Worm (Caenorhabditis elegans) whole organism, young adult: ENCODE results near the gene W09B6.4.

Source experiments
- F10E7.11 ChIP-seq: sonication (generic microtip); optimal IDR thresholded peaks from 2 replicates; lab custom pipeline; 2017; ENCODE audit warnings: mild to moderate bottlenecking, missing genetic modification characterization, moderate library complexity, missing compliant biosample characterization
- F57C9.4 ChIP-seq: sonication (generic microtip); optimal IDR thresholded peaks from 2 replicates; lab custom pipeline; 2017; ENCODE audit warnings: mild to moderate bottlenecking, missing genetic modification characterization, missing compliant biosample characterization
- ama-1 ChIP-seq, 3 experiments: fragments of 150-350 bp in 1 of 3; sonication (generic microtip) in 2 of 3; optimal IDR thresholded peaks; 2 replicates each; lab custom pipeline; 2014 to 2018; ENCODE audit warnings: missing biosample characterization in 2 of 3, missing genetic modification characterization in 2 of 3, missing genetic modification reagents in 2 of 3
- dpff-1 ChIP-seq: sonication (generic microtip); optimal IDR thresholded peaks from 2 replicates; lab custom pipeline; 2017; ENCODE audit warnings: mild to moderate bottlenecking, missing genetic modification characterization, missing compliant biosample characterization
- hsf-1 ChIP-seq: fragments of 200-800 bp; sonication (Bioruptor generic); IDR thresholded peaks from 2 replicates; pipeline ENCODE4 v1.3.6; 2022; ENCODE audit warnings: missing genetic modification reagents, missing genetic modification characterization, missing compliant biosample characterization
- lin-26 ChIP-seq: fragments of 200-800 bp; sonication (Bioruptor generic); IDR thresholded peaks from 2 replicates; pipeline ENCODE4 v1.3.6; 2022; ENCODE audit warnings: missing genetic modification reagents, missing genetic modification characterization, missing compliant biosample characterization
- mcd-1 ChIP-seq: fragments of 200-800 bp; sonication (Bioruptor generic); IDR thresholded peaks from 2 replicates; pipeline ENCODE4 v1.3.6; 2022; ENCODE audit warnings: missing genetic modification reagents, missing genetic modification characterization, missing compliant biosample characterization
- mel-28 ChIP-seq: sonication (generic microtip); optimal IDR thresholded peaks from 2 replicates; lab custom pipeline; 2016; ENCODE audit warnings: borderline replicate concordance, mild to moderate bottlenecking, missing genetic modification characterization, missing compliant biosample characterization
- mes-4 ChIP-seq: sonication (generic microtip); optimal IDR thresholded peaks from 2 replicates; lab custom pipeline; 2016; ENCODE audit warnings: missing genotype, missing genetic modification characterization, missing compliant biosample characterization
- nhr-27 ChIP-seq: fragments of 200-800 bp; sonication (Bioruptor generic); optimal IDR thresholded peaks from 2 replicates; lab custom pipeline; 2018; ENCODE audit warnings: mild to moderate bottlenecking, missing genetic modification characterization, moderate library complexity, missing compliant biosample characterization
- pbrm-1 ChIP-seq: fragments of 200-800 bp; sonication (Bioruptor generic); IDR thresholded peaks from 2 replicates; pipeline ENCODE4 v1.3.6; 2022; ENCODE audit warnings: missing genetic modification reagents, missing genetic modification characterization, missing compliant biosample characterization
- pha-4 ChIP-seq: fragments of 150-350 bp; sonication (generic microtip); optimal IDR thresholded peaks from 2 replicates; lab custom pipeline; 2014; ENCODE audit warnings: missing biosample characterization, missing genetic modification reagents, missing genetic modification characterization

DNA sequence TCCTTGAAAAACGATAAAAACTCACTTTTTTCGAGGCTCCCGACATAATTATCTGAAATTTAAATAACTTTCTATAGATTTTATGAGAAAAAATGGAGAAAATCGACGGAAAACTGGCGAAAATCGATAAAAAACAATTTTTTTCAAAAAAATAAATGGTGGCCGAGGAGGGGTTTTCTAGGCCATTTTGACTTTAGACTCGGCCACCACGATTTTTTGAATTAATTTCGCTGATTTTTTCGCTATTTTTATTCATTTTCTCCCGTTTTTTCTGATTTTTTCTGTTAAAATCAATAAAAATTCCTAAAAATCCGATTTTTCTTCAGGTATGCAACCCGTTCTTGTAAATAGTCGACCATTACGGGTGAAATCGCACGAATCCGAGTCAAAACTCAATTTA is 17.4 kb downstream of the W09B6.4 start, which contains the start of the genes sut-1 and eri-3:
- no peak for TF ChIP-seq hsf-1 (GFP tag; lab: Robert Waterston, UW)
- no peak for TF ChIP-seq pha-4
- no peak for TF ChIP-seq lin-26
- no peak for TF ChIP-seq ama-1 (optimal IDR thresholded peaks at IDR 0.05; lab: Kevin White, UChicago)
- no peak for TF ChIP-seq ama-1 (GFP tag; optimal IDR thresholded peaks at IDR 0.05; lab: Kevin White, UChicago)
- no peak for TF ChIP-seq pbrm-1 (GFP tag; lab: Robert Waterston, UW)
- no peak for TF ChIP-seq nhr-27 (tag; lab: Kevin White, UChicago)
- no peak for TF ChIP-seq F57C9.4 (tag; lab: Kevin White, UChicago)
- no peak for TF ChIP-seq dpff-1 (tag; lab: Kevin White, UChicago)
- TF ChIP-seq mel-28, result no peak
- TF ChIP-seq F10E7.11 (tag; lab: Kevin White, UChicago), result no peak
- no peak for TF ChIP-seq mes-4 (tag; lab: Kevin White, UChicago)
- no peak for TF ChIP-seq mcd-1
